Worm (Caenorhabditis elegans) whole organism, L2 larva: ENCODE results near the gene ets-5.

Source experiments
- F13H6.1 ChIP-seq: sonication (generic microtip); optimal IDR thresholded peaks from 2 replicates; lab custom pipeline; 2016; ENCODE audit warnings: missing genetic modification characterization, missing compliant biosample characterization
- alr-1 ChIP-seq: fragments of 150-350 bp; optimal IDR thresholded peaks from 2 replicates; lab custom pipeline; 2014; ENCODE audit warnings: missing biosample characterization, missing genetic modification characterization
- ama-1 ChIP-seq: fragments of 150-350 bp; optimal IDR thresholded peaks from 2 replicates; lab custom pipeline; 2018; ENCODE audit warnings: inconsistent platforms
- blmp-1 ChIP-seq: sonication (generic microtip); optimal IDR thresholded peaks from 2 replicates; lab custom pipeline; 2017; ENCODE audit warnings: missing genetic modification characterization, mild to moderate bottlenecking, missing compliant biosample characterization, antibody characterized with exemption, moderate library complexity; ENCODE audit not compliant: insufficient read depth
- ceh-16 ChIP-seq: fragments of 150-350 bp; optimal IDR thresholded peaks from 2 replicates; lab custom pipeline; 2014; ENCODE audit warnings: missing biosample characterization, missing genetic modification characterization
- crh-2 ChIP-seq: sonication (generic microtip); optimal IDR thresholded peaks from 2 replicates; lab custom pipeline; 2017; ENCODE audit warnings: missing biosample characterization, missing genetic modification characterization
- dmd-4 ChIP-seq: sonication (generic microtip); optimal IDR thresholded peaks from 2 replicates; lab custom pipeline; 2017; ENCODE audit warnings: missing biosample characterization, missing genetic modification characterization
- egl-27 ChIP-seq: sonication (generic microtip); optimal IDR thresholded peaks from 3 replicates; lab custom pipeline; 2017; ENCODE audit warnings: missing biosample characterization, missing genetic modification reagents, missing genetic modification characterization
- elt-1 ChIP-seq: fragments of 150-350 bp; optimal IDR thresholded peaks from 2 replicates; lab custom pipeline; 2014; ENCODE audit warnings: missing biosample characterization, missing genetic modification characterization
- fos-1 ChIP-seq: fragments of 150-350 bp; optimal IDR thresholded peaks from 2 replicates; lab custom pipeline; 2014; ENCODE audit warnings: missing biosample characterization, missing genetic modification characterization
- gmeb-1 ChIP-seq: fragments of 150-350 bp; optimal IDR thresholded peaks from 2 replicates; lab custom pipeline; 2014; ENCODE audit warnings: missing biosample characterization, missing genetic modification characterization
- lin-11 ChIP-seq: fragments of 150-350 bp; sonication (generic microtip); optimal IDR thresholded peaks from 2 replicates; lab custom pipeline; 2014; ENCODE audit warnings: missing biosample characterization, missing genetic modification characterization, inconsistent platforms, mixed read lengths
- lin-13 ChIP-seq: fragments of 150-350 bp; optimal IDR thresholded peaks from 2 replicates; lab custom pipeline; 2014; ENCODE audit warnings: missing biosample characterization, missing genetic modification reagents, missing genetic modification characterization
- lin-39 ChIP-seq: fragments of 150-350 bp; optimal IDR thresholded peaks from 2 replicates; lab custom pipeline; 2014; ENCODE audit warnings: missing biosample characterization, missing genetic modification reagents, missing genetic modification characterization
- mab-5 ChIP-seq: fragments of 150-350 bp; optimal IDR thresholded peaks from 2 replicates; lab custom pipeline; 2014; ENCODE audit warnings: missing biosample characterization, missing genetic modification characterization
- mbf-1 ChIP-seq: sonication (generic microtip); optimal IDR thresholded peaks from 2 replicates; lab custom pipeline; 2017; ENCODE audit warnings: missing biosample characterization, missing genetic modification characterization
- mdl-1 ChIP-seq, 2 experiments: fragments of 150-350 bp in 1 of 2; sonication (generic microtip) in 1 of 2; optimal IDR thresholded peaks; 2 replicates each; lab custom pipeline; 2017; ENCODE audit warnings: missing biosample characterization in 2 of 2, missing genetic modification characterization in 2 of 2
- nhr-10 ChIP-seq: sonication (generic microtip); optimal IDR thresholded peaks from 2 replicates; lab custom pipeline; 2017; ENCODE audit warnings: missing biosample characterization, missing genetic modification characterization
- nhr-11 ChIP-seq: fragments of 150-350 bp; optimal IDR thresholded peaks from 2 replicates; lab custom pipeline; 2014; ENCODE audit warnings: missing biosample characterization, missing genetic modification characterization
- nhr-12 ChIP-seq: fragments of 150-350 bp; optimal IDR thresholded peaks from 2 replicates; lab custom pipeline; 2014; ENCODE audit warnings: missing biosample characterization, missing genetic modification characterization
- nhr-129 ChIP-seq: fragments of 150-350 bp; optimal IDR thresholded peaks from 2 replicates; lab custom pipeline; 2014; ENCODE audit warnings: missing biosample characterization, missing genetic modification characterization
- nhr-21 ChIP-seq: fragments of 150-350 bp; optimal IDR thresholded peaks from 2 replicates; lab custom pipeline; 2014; ENCODE audit warnings: missing biosample characterization, missing genetic modification characterization
- nhr-23 ChIP-seq: fragments of 150-350 bp; optimal IDR thresholded peaks from 2 replicates; lab custom pipeline; 2014; ENCODE audit warnings: missing biosample characterization, missing genetic modification reagents, missing genetic modification characterization
- nhr-237 ChIP-seq: fragments of 150-350 bp; optimal IDR thresholded peaks from 2 replicates; lab custom pipeline; 2014; ENCODE audit warnings: missing biosample characterization, missing genetic modification characterization
- nhr-25 ChIP-seq: fragments of 150-350 bp; sonication (generic microtip); optimal IDR thresholded peaks from 3 replicates; lab custom pipeline; 2014; ENCODE audit warnings: missing biosample characterization, missing genetic modification characterization
- nhr-6 ChIP-seq: fragments of 150-350 bp; optimal IDR thresholded peaks from 2 replicates; lab custom pipeline; 2014; ENCODE audit warnings: missing biosample characterization, missing genetic modification characterization
- nhr-77 ChIP-seq: fragments of 150-350 bp; optimal IDR thresholded peaks from 2 replicates; lab custom pipeline; 2014; ENCODE audit warnings: missing biosample characterization, missing genetic modification characterization
- peb-1 ChIP-seq: fragments of 150-350 bp; optimal IDR thresholded peaks from 2 replicates; lab custom pipeline; 2014; ENCODE audit warnings: missing biosample characterization, missing genetic modification characterization
- sem-4 ChIP-seq: fragments of 150-350 bp; optimal IDR thresholded peaks from 2 replicates; lab custom pipeline; 2014; ENCODE audit warnings: missing biosample characterization, missing genetic modification reagents, missing genetic modification characterization
- skn-1 ChIP-seq: sonication (generic microtip); optimal IDR thresholded peaks from 2 replicates; lab custom pipeline; 2017; ENCODE audit warnings: missing biosample characterization, missing genetic modification characterization
- sma-3 ChIP-seq: sonication (generic microtip); optimal IDR thresholded peaks from 2 replicates; lab custom pipeline; 2016; ENCODE audit warnings: missing genetic modification reagents, missing genetic modification characterization, missing compliant biosample characterization
- sma-9 ChIP-seq, 2 experiments: fragments of 150-350 bp in 1 of 2; sonication (generic microtip) in 1 of 2; optimal IDR thresholded peaks; 2 replicates each; lab custom pipeline; 2014 to 2016; ENCODE audit warnings: missing genetic modification characterization in 2 of 2, mild to moderate bottlenecking in 1 of 2, missing biosample characterization in 1 of 2, missing compliant biosample characterization in 1 of 2, missing genetic modification reagents in 1 of 2, moderate library complexity in 1 of 2
- snpc-4 ChIP-seq: fragments of 150-350 bp; optimal IDR thresholded peaks from 2 replicates; lab custom pipeline; 2014; ENCODE audit warnings: missing biosample characterization, missing genetic modification characterization
- unc-39 ChIP-seq: fragments of 150-350 bp; optimal IDR thresholded peaks from 2 replicates; lab custom pipeline; 2014; ENCODE audit warnings: missing biosample characterization, missing genetic modification characterization
- unc-62 ChIP-seq: fragments of 150-350 bp; optimal IDR thresholded peaks from 2 replicates; lab custom pipeline; 2014; ENCODE audit warnings: missing biosample characterization, missing genetic modification reagents, missing genetic modification characterization
- zag-1 ChIP-seq: fragments of 150-350 bp; optimal IDR thresholded peaks from 2 replicates; lab custom pipeline; 2014; ENCODE audit warnings: missing biosample characterization, missing genetic modification characterization
- ztf-1 ChIP-seq: fragments of 200-800 bp; sonication (Bioruptor generic); conservative IDR thresholded peaks from 2 replicates; pipeline ENCODE4 v1.3.6; 2022; ENCODE audit warnings: missing genetic modification characterization, missing compliant biosample characterization
- ztf-11 ChIP-seq: sonication (generic microtip); optimal IDR thresholded peaks from 2 replicates; lab custom pipeline; 2017; ENCODE audit warnings: missing biosample characterization, missing genetic modification characterization
- ztf-4 ChIP-seq: fragments of 150-350 bp; optimal IDR thresholded peaks from 2 replicates; lab custom pipeline; 2014; ENCODE audit warnings: missing biosample characterization, missing genetic modification characterization

ets-5 gene

DNA sequence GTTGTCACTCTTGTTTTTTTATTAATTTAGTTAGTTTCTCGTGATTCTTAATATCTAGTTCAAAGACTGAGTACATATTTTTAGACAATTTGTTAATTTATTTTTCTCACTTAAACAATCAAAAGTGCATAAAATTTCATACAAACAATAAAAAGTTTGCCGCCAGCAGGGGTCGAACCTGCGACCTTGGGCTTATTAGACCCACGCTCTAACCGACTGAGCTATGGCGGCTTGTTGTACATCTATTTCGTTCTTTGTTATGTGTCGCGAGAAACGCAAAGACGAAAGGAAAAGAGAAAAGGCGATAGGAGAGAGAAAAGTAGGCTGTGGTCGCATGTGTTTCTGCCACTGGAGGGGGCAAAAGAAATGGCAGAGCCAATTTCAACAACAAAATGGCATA is 1.1 kb upstream of the ets-5 start (continued):
- no peak for TF ChIP-seq elt-1 (tag; lab: Kevin White, UChicago)
- TF ChIP-seq nhr-237 = no peak
- TF ChIP-seq lin-11 = peak; percentile 69
- TF ChIP-seq ztf-4 (tag; lab: Kevin White, UChicago) = peak; percentile 47
- TF ChIP-seq nhr-77 = no peak
- no peak for TF ChIP-seq nhr-23

DNA sequence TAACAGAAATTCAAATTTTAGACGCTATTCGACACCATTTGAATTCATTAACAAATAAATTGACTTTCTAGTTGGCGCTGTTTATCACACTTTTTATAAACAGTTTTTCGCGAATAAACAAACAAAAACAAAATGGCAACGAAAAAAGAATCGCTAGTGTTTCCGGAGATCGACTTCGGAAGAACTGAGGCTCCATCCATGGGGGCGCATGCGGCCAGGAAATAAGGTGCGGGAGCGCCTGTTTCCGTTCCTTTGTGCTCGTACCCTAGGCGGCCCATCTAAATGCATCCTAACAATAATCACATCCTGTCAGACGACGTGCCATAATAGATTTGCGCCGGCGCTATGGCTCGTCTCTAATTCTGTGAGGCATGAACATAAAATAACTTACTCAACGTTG is 246 bp downstream of the ets-5 start:
- TF ChIP-seq F13H6.1 (tag; lab: Kevin White, UChicago) = no peak
- no peak for TF ChIP-seq nhr-23
- no peak for TF ChIP-seq lin-13 (GFP tag; lab: Kevin White, UChicago)
- TF ChIP-seq gmeb-1 (tag; lab: Kevin White, UChicago) = no peak
- no peak for TF ChIP-seq zag-1 (tag; lab: Kevin White, UChicago)
- TF ChIP-seq crh-2 = no peak
- TF ChIP-seq nhr-12 = no peak
- no peak for TF ChIP-seq blmp-1 (tag; lab: Kevin White, UChicago)
- TF ChIP-seq fos-1 (tag; lab: Kevin White, UChicago) = no peak
- TF ChIP-seq nhr-21 = no peak
- no peak for TF ChIP-seq unc-62
- TF ChIP-seq skn-1 (tag; lab: Kevin White, UChicago) = no peak
- no peak for TF ChIP-seq peb-1 (tag; lab: Kevin White, UChicago)
- TF ChIP-seq ztf-1 (GFP tag; lab: Robert Waterston, UW) = no peak
- no peak for TF ChIP-seq ztf-11 (tag; lab: Kevin White, UChicago)
- TF ChIP-seq snpc-4 = no peak
- TF ChIP-seq nhr-11 (tag; lab: Kevin White, UChicago) = no peak
- no peak for TF ChIP-seq alr-1
- no peak for TF ChIP-seq nhr-25
- TF ChIP-seq nhr-6 (tag; lab: Kevin White, UChicago) = no peak

ce11 chrX:5079297-5079696 is 5.0 kb downstream of the ets-5 start:
- TF ChIP-seq unc-39 (tag; lab: Kevin White, UChicago) = no peak
- no peak for TF ChIP-seq nhr-129 (tag; lab: Kevin White, UChicago)
- no peak for TF ChIP-seq nhr-77
- peak; percentile 40 for TF ChIP-seq sma-3
- no peak for TF ChIP-seq ztf-4 (tag; lab: Kevin White, UChicago)
- no peak for TF ChIP-seq zag-1 (tag; lab: Kevin White, UChicago)
- no peak for TF ChIP-seq mab-5
- no peak for TF ChIP-seq egl-27 (tag; lab: Kevin White, UChicago)
- TF ChIP-seq ztf-11 (tag; lab: Kevin White, UChicago) = no peak
- TF ChIP-seq lin-39 (tag; lab: Kevin White, UChicago) = no peak
- no peak for TF ChIP-seq sem-4 (tag; lab: Kevin White, UChicago)
- TF ChIP-seq crh-2 = peak; percentile 1
- no peak for TF ChIP-seq nhr-21
- TF ChIP-seq mbf-1 = no peak
- no peak for TF ChIP-seq nhr-6 (tag; lab: Kevin White, UChicago)
- TF ChIP-seq gmeb-1 (tag; lab: Kevin White, UChicago) = no peak
- TF ChIP-seq snpc-4 = no peak
- TF ChIP-seq ceh-16 (tag; lab: Kevin White, UChicago) = no peak
- no peak for TF ChIP-seq nhr-10 (tag; lab: Kevin White, UChicago)
- no peak for TF ChIP-seq unc-62
- no peak for TF ChIP-seq lin-11
- no peak for TF ChIP-seq ama-1 (lab: Kevin White, UChicago)
- TF ChIP-seq fos-1 (tag; lab: Kevin White, UChicago) = no peak
- TF ChIP-seq sma-9 (GFP tag; optimal IDR thresholded peaks at IDR 0.05; lab: Kevin White, UChicago) = peak; percentile 46
- no peak for TF ChIP-seq sma-9 (tag; optimal IDR thresholded peaks at IDR 0.05; lab: Kevin White, UChicago)
- no peak for TF ChIP-seq alr-1
- TF ChIP-seq nhr-25 = peak; percentile 63
- TF ChIP-seq blmp-1 (tag; lab: Kevin White, UChicago) = no peak
- TF ChIP-seq mdl-1 (tag; optimal IDR thresholded peaks at IDR 0.05; lab: Kevin White, UChicago) = no peak
- no peak for TF ChIP-seq F13H6.1 (tag; lab: Kevin White, UChicago)
- TF ChIP-seq dmd-4 (tag; lab: Kevin White, UChicago) = no peak
